Fruit fly (Drosophila melanogaster): ENCODE data around the gene cort.

DNA sequence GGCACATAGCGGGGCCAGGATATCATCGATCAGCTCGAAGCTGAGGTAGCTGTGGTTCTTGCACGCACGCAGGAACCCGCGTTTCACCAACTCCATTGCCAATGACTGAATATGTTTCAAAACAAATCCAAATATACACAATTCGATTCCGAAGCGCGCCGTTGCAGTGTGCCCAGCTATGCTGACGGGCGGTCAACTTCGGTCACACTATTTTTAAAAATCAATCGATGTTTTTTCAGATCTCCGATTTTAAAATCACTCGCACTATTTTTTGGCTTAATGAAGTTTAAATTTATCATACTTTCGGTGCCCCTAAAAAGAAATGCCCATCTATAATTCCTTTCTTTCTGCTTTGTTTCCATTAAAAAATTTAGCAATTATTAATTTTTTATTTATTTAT, 1.0 kb upstream of the cort start, which contains the start of gene Nse1:
- TF ChIP-seq CG3032 (tag; optimal IDR thresholded peaks at IDR 0.05) = no peak
- TF ChIP-seq spab (GFP tag; optimal IDR thresholded peaks at IDR 0.05) = no peak
